Worm (Caenorhabditis elegans): ENCODE results near the gene str-6.

str-6 gene

DNA sequence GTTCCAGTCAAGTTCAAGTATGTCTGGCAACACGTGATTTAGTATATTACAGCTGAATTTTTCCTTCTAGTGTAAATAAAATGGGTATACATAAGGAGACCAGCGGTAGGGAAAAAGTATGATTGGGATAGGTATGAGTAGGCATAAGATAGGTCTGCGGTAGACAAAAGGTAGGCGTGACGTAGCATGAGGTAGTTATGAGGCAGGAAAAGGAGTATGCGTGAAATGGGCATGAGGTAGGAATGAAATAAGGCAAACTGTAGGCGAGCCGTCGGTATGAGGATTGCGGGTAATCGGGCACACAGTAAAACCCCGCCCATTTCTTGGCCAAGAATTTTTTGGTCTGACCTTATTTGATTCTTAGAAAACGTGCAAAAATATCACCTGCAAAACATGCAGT is 28.6 kb downstream of the str-6 start:
- TF ChIP-seq hlh-8 (tag; optimal IDR thresholded peaks at IDR 0.05) (no peak), pha-2 (tag; optimal IDR thresholded peaks at IDR 0.05) (no peak), ttx-3 (tag; optimal IDR thresholded peaks at IDR 0.05) (no peak), K09A11.1 (tag; optimal IDR thresholded peaks at IDR 0.05; ENCODE audit: insufficient read depth) (no peak)

DNA sequence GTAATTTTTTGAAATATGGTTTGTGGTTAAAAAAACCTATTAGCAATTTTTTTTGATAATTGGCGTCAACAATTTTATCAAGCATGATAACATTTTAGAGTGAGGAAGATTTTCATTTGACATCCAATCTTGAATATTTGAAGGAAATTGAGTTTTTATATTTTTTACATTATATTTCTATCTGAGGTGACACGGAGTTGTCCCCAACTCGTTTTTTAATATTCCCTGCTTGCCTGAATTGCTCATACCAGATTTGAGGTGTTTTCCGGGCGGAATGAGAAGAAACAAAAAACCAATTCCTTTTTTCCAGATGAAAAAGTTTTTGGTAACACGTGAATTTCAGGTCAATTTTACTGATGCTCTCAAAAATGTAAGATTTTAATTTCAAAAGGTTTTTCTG is 30.5 kb downstream of the str-6 start, which contains the start of gene Y6E2A.7:
Y6E2A.7 (plus strand) TSS at position 301 of the 400 bp plus-strand sequence.
- TF ChIP-seq sdc-2 (tag; optimal IDR thresholded peaks at IDR 0.05) = no peak
- TF ChIP-seq nhr-232 (tag; optimal IDR thresholded peaks at IDR 0.05) = no peak
- no peak for TF ChIP-seq hlh-6 (tag; optimal IDR thresholded peaks at IDR 0.05)
- TF ChIP-seq gmeb-2 (tag; optimal IDR thresholded peaks at IDR 0.05) = no peak
- no peak for TF ChIP-seq sox-4 (tag; optimal IDR thresholded peaks at IDR 0.05)
- TF ChIP-seq ceh-14 (tag; optimal IDR thresholded peaks at IDR 0.05) = no peak
- no peak for TF ChIP-seq pha-2 (tag; optimal IDR thresholded peaks at IDR 0.05)
- no peak for TF ChIP-seq unc-86 (tag; optimal IDR thresholded peaks at IDR 0.05)

DNA sequence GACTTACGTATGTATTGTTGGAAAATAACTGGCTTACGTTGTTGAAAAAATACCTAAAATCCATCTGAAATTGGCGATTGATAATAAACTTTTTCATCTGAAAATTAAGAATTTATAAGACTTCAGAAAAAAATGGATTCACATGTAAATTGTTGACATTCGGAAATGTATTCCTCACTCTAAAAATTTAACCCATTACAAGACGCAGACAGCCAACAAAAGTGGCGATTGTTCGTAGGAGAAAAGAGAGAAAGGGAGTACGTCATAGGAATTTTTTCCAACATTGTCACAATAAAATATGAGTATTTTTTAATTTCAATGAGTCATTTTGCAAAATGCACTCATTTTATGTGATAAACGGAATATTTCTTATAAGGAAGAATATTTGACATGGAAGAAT is 31.5 kb downstream of the str-6 start, which contains the start of gene Y6E2A.5:
Y6E2A.5 (minus strand) TSS at position 101 of the 400 bp plus-strand sequence.
- TF ChIP-seq ztf-16 (tag; optimal IDR thresholded peaks at IDR 0.05) = no peak
- TF ChIP-seq ceh-22 (tag; optimal IDR thresholded peaks at IDR 0.05) = no peak
- TF ChIP-seq F13H6.1 (tag; optimal IDR thresholded peaks at IDR 0.05) = no peak
- TF ChIP-seq C08G9.2 (tag; optimal IDR thresholded peaks at IDR 0.05) = no peak
- no peak for TF ChIP-seq hlh-13 (GFP tag; optimal IDR thresholded peaks at IDR 0.05)
- TF ChIP-seq ref-2 (tag; optimal IDR thresholded peaks at IDR 0.05) = no peak
- TF ChIP-seq ceh-45 (GFP tag; IDR thresholded peaks at IDR 0.05) = no peak

ce11 chrV:15716679-15717078 is 33.4 kb downstream of the str-6 start, which contains the start of gene Y6E2A.4:
Gene Y6E2A.4, minus strand, starts transcription at chrV:15716779.
- TF ChIP-seq sox-2 (GFP tag; IDR thresholded peaks at IDR 0.05) (no peak), unc-3 (GFP tag; conservative IDR thresholded peaks at IDR 0.05) (no peak), unc-3 (tag; optimal IDR thresholded peaks at IDR 0.05) (no peak), gmeb-2 (tag; optimal IDR thresholded peaks at IDR 0.05) (no peak), unc-55 (GFP tag; optimal IDR thresholded peaks at IDR 0.05) (no peak), pag-3 (tag; optimal IDR thresholded peaks at IDR 0.05; ENCODE audit: borderline replicate concordance) (no peak), pha-2 (tag; optimal IDR thresholded peaks at IDR 0.05) (no peak), dve-1 (tag; optimal IDR thresholded peaks at IDR 0.05) (no peak), madf-2 (tag; optimal IDR thresholded peaks at IDR 0.05) (no peak), elt-2 (tag; optimal IDR thresholded peaks at IDR 0.05) (no peak), ceh-19 (GFP tag; optimal IDR thresholded peaks at IDR 0.05) (no peak), Y22D7AL.16 (tag; optimal IDR thresholded peaks at IDR 0.05) (no peak), ceh-48 (tag; optimal IDR thresholded peaks at IDR 0.05) (no peak), ceh-34 (tag; optimal IDR thresholded peaks at IDR 0.05) (no peak), fax-1 (tag; optimal IDR thresholded peaks at IDR 0.05) (no peak)

DNA sequence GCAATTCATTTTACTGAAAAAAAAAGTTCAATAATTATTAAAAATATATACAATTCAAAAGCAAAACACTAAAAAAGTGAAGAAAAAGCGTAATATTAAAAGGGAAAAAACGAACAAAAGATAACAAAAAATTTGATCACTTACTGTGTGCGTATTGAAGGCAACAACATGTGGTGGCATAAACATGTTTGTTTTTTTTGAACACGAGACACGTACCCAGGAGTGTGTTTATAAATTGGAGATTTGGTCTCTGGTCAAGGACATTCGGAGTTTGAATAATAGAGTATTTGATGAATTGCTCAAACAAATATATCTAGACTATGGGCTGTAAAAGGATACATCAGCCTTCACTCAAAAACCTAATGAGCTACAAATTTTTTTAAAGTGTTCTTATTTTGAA is 34.4 kb downstream of the str-6 start:
- TF ChIP-seq ahr-1 (tag; optimal IDR thresholded peaks at IDR 0.05) = no peak
- no peak for TF ChIP-seq eyg-1 (tag; optimal IDR thresholded peaks at IDR 0.05)
- TF ChIP-seq nhr-11 (tag; optimal IDR thresholded peaks at IDR 0.05) = no peak
- TF ChIP-seq ceh-34 (tag; optimal IDR thresholded peaks at IDR 0.05) = no peak
- TF ChIP-seq pqm-1 (tag; optimal IDR thresholded peaks at IDR 0.05) = no peak
- TF ChIP-seq ceh-2 (tag; optimal IDR thresholded peaks at IDR 0.05) = no peak
- no peak for TF ChIP-seq tbx-7 (tag; optimal IDR thresholded peaks at IDR 0.05)
- TF ChIP-seq hlh-6 (tag; optimal IDR thresholded peaks at IDR 0.05) = no peak
- no peak for TF ChIP-seq hlh-8 (tag; optimal IDR thresholded peaks at IDR 0.05)
- no peak for TF ChIP-seq C38D4.7 (GFP tag; optimal IDR thresholded peaks at IDR 0.05)
- no peak for TF ChIP-seq nfya-1 (tag; optimal IDR thresholded peaks at IDR 0.05)
- TF ChIP-seq ztf-16 (tag; optimal IDR thresholded peaks at IDR 0.05) = no peak
- TF ChIP-seq ceh-48 (tag; optimal IDR thresholded peaks at IDR 0.05) = no peak

All from whole organism, late embryonic.